Fruit fly (Drosophila melanogaster): Measurements from ENCODE around the gene dgt1.

The dgt1 gene

DNA sequence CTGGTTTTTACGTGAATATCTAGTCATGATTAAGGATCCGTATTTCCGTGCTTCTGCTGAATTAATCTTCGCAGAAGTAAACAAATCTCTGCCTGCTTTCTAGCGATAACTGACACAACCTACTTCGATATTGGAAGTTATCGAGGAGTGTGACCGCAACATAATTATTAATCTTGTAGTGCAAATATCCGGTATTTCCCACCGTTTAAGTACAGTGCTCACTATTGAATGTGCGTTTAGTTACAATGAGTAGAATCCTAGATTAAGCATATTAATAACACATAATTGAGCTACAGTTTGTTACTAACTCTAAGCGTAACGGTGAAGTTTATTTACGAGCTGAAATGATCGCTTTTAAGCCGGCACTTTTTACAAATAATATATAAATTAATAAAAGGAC lies 2.5 kb upstream of the dgt1 start (continued):
- TF ChIP-seq CG15336 (GFP tag; IDR thresholded peaks at IDR 0.05) (0 out of 2 replicates have a peak, but pooled peaks have one; percentile 36), fd85E (GFP tag; optimal IDR thresholded peaks at IDR 0.05) (no peak), CG10631 (GFP tag; optimal IDR thresholded peaks at IDR 0.05) (no peak), Met (GFP tag; optimal IDR thresholded peaks at IDR 0.05) (no peak), cyc (GFP tag; optimal IDR thresholded peaks at IDR 0.05) (peak; percentile 54), CG4318 (GFP tag; optimal IDR thresholded peaks at IDR 0.05) (no peak), Sox14 (GFP tag; optimal IDR thresholded peaks at IDR 0.05) (peak; percentile 36), Hr39 (GFP tag; optimal IDR thresholded peaks at IDR 0.05) (no peak), Hr38 (GFP tag; optimal IDR thresholded peaks at IDR 0.05) (no peak), Sox102F (GFP tag; optimal IDR thresholded peaks at IDR 0.05) (no peak), CG6808 (GFP tag; optimal IDR thresholded peaks at IDR 0.05) (no peak), dac (GFP tag; optimal IDR thresholded peaks at IDR 0.05) (no peak), Lpt (GFP tag; optimal IDR thresholded peaks at IDR 0.05) (no peak), CG3919 (GFP tag; optimal IDR thresholded peaks at IDR 0.05) (no peak), acj6 (GFP tag; optimal IDR thresholded peaks at IDR 0.05) (no peak), Gug (GFP tag; IDR thresholded peaks at IDR 0.05) (0 out of 2 replicates have a peak, but pooled peaks have one; percentile 9), CG6276 (GFP tag; optimal IDR thresholded peaks at IDR 0.05) (no peak), CG7368 (GFP tag; optimal IDR thresholded peaks at IDR 0.05) (no peak), Smox (GFP tag; optimal IDR thresholded peaks at IDR 0.05) (no peak), CG1621 (tag; optimal IDR thresholded peaks at IDR 0.05) (no peak), topi (GFP tag; optimal IDR thresholded peaks at IDR 0.05) (no peak), svp (GFP tag) (no peak), CG34406 (GFP tag; optimal IDR thresholded peaks at IDR 0.05) (no peak), CG11762 (GFP tag; optimal IDR thresholded peaks at IDR 0.05; ENCODE audit: insufficient read depth) (no peak), OdsH (GFP tag; optimal IDR thresholded peaks at IDR 0.05) (no peak), CG11294 (GFP tag; IDR thresholded peaks at IDR 0.05) (no peak)

DNA sequence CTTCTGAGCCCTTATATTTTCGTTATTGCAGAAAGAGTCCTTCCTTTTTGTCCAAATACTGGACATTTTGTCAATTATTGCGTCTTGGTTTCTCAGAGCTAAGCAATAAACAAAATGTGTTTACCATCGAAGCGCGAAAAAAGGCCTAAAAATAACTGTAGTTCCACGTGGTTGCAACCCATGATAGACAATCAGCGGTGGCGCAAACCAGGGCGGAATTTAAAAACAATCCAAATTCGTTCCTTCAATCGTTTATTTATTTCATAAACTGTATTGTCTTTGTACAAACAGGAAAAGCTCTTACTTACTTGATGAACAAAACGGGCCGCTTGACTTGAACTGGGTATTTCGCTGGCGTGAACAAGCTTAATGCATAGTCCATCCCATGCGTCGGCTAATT lies 1.5 kb upstream of the dgt1 start, which contains the start of gene CG7824:
Gene CG7824 (minus strand): TSS at position 131 of the 400 bp plus-strand sequence.
- TF ChIP-seq CG6854 (GFP tag; optimal IDR thresholded peaks at IDR 0.05): no peak
- no peak for TF ChIP-seq achi (GFP tag; optimal IDR thresholded peaks at IDR 0.05)
- no peak for TF ChIP-seq Sox102F (GFP tag; optimal IDR thresholded peaks at IDR 0.05)
- no peak for TF ChIP-seq CG34406 (GFP tag; optimal IDR thresholded peaks at IDR 0.05)
- peak; percentile 41 for TF ChIP-seq CG1621 (tag; optimal IDR thresholded peaks at IDR 0.05)

DNA sequence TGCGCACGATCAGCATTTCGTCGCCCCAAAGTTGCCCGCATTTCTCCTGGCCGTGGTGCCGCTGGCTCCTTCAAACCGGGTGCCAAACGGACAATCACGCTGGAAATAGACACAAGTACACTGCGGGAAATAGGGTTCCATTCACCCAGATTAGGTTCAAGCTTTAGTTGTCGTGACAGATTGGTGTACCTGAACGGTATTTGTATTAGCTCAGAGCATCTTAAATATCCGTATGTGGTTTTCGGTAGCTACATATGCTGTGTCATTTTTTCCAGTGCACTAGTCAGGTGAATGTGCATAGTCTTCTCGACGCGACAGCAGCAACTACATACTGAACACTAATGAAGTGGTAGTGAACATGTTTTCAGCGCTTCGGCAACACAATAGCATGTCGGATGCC lies 10.2 kb downstream of the dgt1 start:
- TF ChIP-seq Hr38 (GFP tag; optimal IDR thresholded peaks at IDR 0.05) (peak; percentile 22), CG34406 (GFP tag; optimal IDR thresholded peaks at IDR 0.05) (no peak), CG7368 (GFP tag; optimal IDR thresholded peaks at IDR 0.05) (peak; percentile 38), CG3919 (GFP tag; optimal IDR thresholded peaks at IDR 0.05) (no peak), CG31627 (GFP tag; optimal IDR thresholded peaks at IDR 0.05) (no peak), Hr4 (GFP tag; optimal IDR thresholded peaks at IDR 0.05) (peak; percentile 93), CG32006 (GFP tag; optimal IDR thresholded peaks at IDR 0.05) (peak; percentile 94), Eip93F (GFP tag; optimal IDR thresholded peaks at IDR 0.05) (no peak), achi (GFP tag; optimal IDR thresholded peaks at IDR 0.05) (peak; percentile 50), CG16779 (tag; optimal IDR thresholded peaks at IDR 0.05) (peak; percentile 9), dsx (GFP tag; optimal IDR thresholded peaks at IDR 0.05; ENCODE audit: poor library complexity, severe bottlenecking) (peak; percentile 45), CG11762 (GFP tag; optimal IDR thresholded peaks at IDR 0.05; ENCODE audit: insufficient read depth) (peak; percentile 5), Lpt (GFP tag; optimal IDR thresholded peaks at IDR 0.05) (peak; percentile 48), CG3032 (tag; optimal IDR thresholded peaks at IDR 0.05) (peak; percentile 67), topi (GFP tag; optimal IDR thresholded peaks at IDR 0.05) (no peak), Ets21C (GFP tag; optimal IDR thresholded peaks at IDR 0.05) (no peak), svp (GFP tag) (no peak), CG8319 (GFP tag; optimal IDR thresholded peaks at IDR 0.05) (no peak), Hr39 (GFP tag; optimal IDR thresholded peaks at IDR 0.05) (no peak), CG8119 (GFP tag; IDR thresholded peaks at IDR 0.05) (peak; percentile 91), CG6163 (GFP tag; IDR thresholded peaks at IDR 0.05) (peak; percentile 91), esn (GFP tag; optimal IDR thresholded peaks at IDR 0.05) (no peak), CG4318 (GFP tag; optimal IDR thresholded peaks at IDR 0.05) (peak; percentile 88), Eip78C (GFP tag) (no peak), salr (GFP tag; optimal IDR thresholded peaks at IDR 0.05) (peak in 1 of 2 experiments; percentile 65), fkh (GFP tag; optimal IDR thresholded peaks at IDR 0.05) (no peak), Eip75B (GFP tag; optimal IDR thresholded peaks at IDR 0.05) (no peak), Blimp-1 (GFP tag; optimal IDR thresholded peaks at IDR 0.05) (no peak), dac (GFP tag; optimal IDR thresholded peaks at IDR 0.05) (peak; percentile 86), CG9139 (GFP tag; optimal IDR thresholded peaks at IDR 0.05) (no peak), Sox15 (GFP tag; optimal IDR thresholded peaks at IDR 0.05) (peak; percentile 3), Smox (GFP tag; optimal IDR thresholded peaks at IDR 0.05) (no peak)

Measured in whole organism, prepupa.